Fruit fly (Drosophila melanogaster) whole organism: ENCODE measurements around the gene CG4022.

Experiments used
- CG8478 ChIP-seq: fragments of >200 bp; optimal IDR thresholded peaks from 2 replicates; lab custom pipeline; 2018; ENCODE audit warnings: inconsistent platforms
- EcR ChIP-seq, 2 experiments: fragments of >200 bp; optimal IDR thresholded peaks; 2 replicates each; lab custom pipeline; 2017; ENCODE audit warnings: missing biosample characterization in 2 of 2, missing genetic modification characterization in 2 of 2, missing genetic modification reagents in 2 of 2
- pan ChIP-seq: fragments of >200 bp; optimal IDR thresholded peaks from 2 replicates; lab custom pipeline; 2017

- no peak for TF ChIP-seq pan (lab: Kevin White, UChicago)
- TF ChIP-seq EcR (GFP tag; optimal IDR thresholded peaks at IDR 0.05; lab: Kevin White, UChicago): no peak
- TF ChIP-seq CG8478: no peak
These were observed 31.4 kb upstream of the CG4022 start, which contains the start of the genes Bet3 and Nf-YA for dm6 chr3L:9441907-9442479.
